Fruit fly (Drosophila melanogaster): ENCODE results near the gene r-cup.

dm6 chrX:21073641-21074328 is 48.1 kb upstream of the r-cup start:
- TF ChIP-seq Met (GFP tag; optimal IDR thresholded peaks at IDR 0.05) (peak; percentile 64), Sox15 (GFP tag; optimal IDR thresholded peaks at IDR 0.05) (peak; percentile 17), Eip78C (GFP tag) (peak; percentile 93), ss (GFP tag; optimal IDR thresholded peaks at IDR 0.05) (no peak), eg (GFP tag; IDR thresholded peaks at IDR 0.05) (peak; percentile 46; the same call in 1 of the 3 replicates), CG7368 (GFP tag; optimal IDR thresholded peaks at IDR 0.05) (peak; percentile 8), CG1621 (tag; optimal IDR thresholded peaks at IDR 0.05) (no peak), Ets21C (GFP tag; optimal IDR thresholded peaks at IDR 0.05) (peak; percentile 53), CG15336 (GFP tag; IDR thresholded peaks at IDR 0.05) (peak; percentile 40; the same call in 1 of the 2 replicates), dsx (GFP tag; optimal IDR thresholded peaks at IDR 0.05; ENCODE audit: poor library complexity, severe bottlenecking) (no peak), CG11762 (GFP tag; optimal IDR thresholded peaks at IDR 0.05; ENCODE audit: insufficient read depth) (peak; percentile 20)

Data from whole organism, prepupa.